Worm (Caenorhabditis elegans) whole organism, L3 larva: Measurements from ENCODE around the gene T23F6.5.

ENCODE experiments used
- R02D3.7 ChIP-seq: fragments of 150-350 bp; optimal IDR thresholded peaks from 2 replicates; lab custom pipeline; 2014; ENCODE audit warnings: missing biosample characterization, missing genetic modification characterization
- ceh-16 ChIP-seq: sonication (generic microtip); optimal IDR thresholded peaks from 2 replicates; lab custom pipeline; 2017; ENCODE audit warnings: missing biosample characterization, missing genetic modification characterization
- ceh-28 ChIP-seq: fragments of 150-350 bp; optimal IDR thresholded peaks from 2 replicates; lab custom pipeline; 2014; ENCODE audit warnings: missing biosample characterization, missing genetic modification reagents, missing genetic modification characterization
- ceh-82 ChIP-seq: fragments of 150-350 bp; optimal IDR thresholded peaks from 2 replicates; lab custom pipeline; 2014; ENCODE audit warnings: missing biosample characterization, missing genetic modification characterization
- ceh-9 ChIP-seq: sonication (generic microtip); optimal IDR thresholded peaks from 2 replicates; lab custom pipeline; 2018; ENCODE audit warnings: missing biosample characterization, missing genetic modification characterization
- elt-1 ChIP-seq: fragments of 150-350 bp; optimal IDR thresholded peaks from 2 replicates; lab custom pipeline; 2014; ENCODE audit warnings: missing biosample characterization, missing genetic modification characterization
- elt-2 ChIP-seq: sonication (generic microtip); optimal IDR thresholded peaks from 2 replicates; lab custom pipeline; 2016; ENCODE audit warnings: missing genetic modification reagents, mild to moderate bottlenecking, missing genetic modification characterization, missing compliant biosample characterization
- elt-3 ChIP-seq, 3 experiments: fragments of 150-350 bp in 1 of 3; sonication (generic microtip) in 2 of 3; optimal IDR thresholded peaks; 2 replicates in 2 of 3; 4 replicates in 1 of 3; lab custom pipeline; 2014 to 2017; ENCODE audit warnings: missing biosample characterization in 3 of 3, missing genetic modification characterization in 3 of 3
- fkh-10 ChIP-seq: sonication (generic microtip); optimal IDR thresholded peaks from 2 replicates; lab custom pipeline; 2017; ENCODE audit warnings: missing biosample characterization, missing genetic modification reagents, missing genetic modification characterization
- fkh-2 ChIP-seq: fragments of 150-350 bp; optimal IDR thresholded peaks from 2 replicates; lab custom pipeline; 2014; ENCODE audit warnings: missing biosample characterization, missing genetic modification reagents, missing genetic modification characterization
- hmg-11 ChIP-seq: sonication (generic microtip); optimal IDR thresholded peaks from 2 replicates; lab custom pipeline; 2016; ENCODE audit warnings: missing genetic modification characterization, missing compliant biosample characterization
- jun-1 ChIP-seq: fragments of 150-350 bp; optimal IDR thresholded peaks from 2 replicates; lab custom pipeline; 2014; ENCODE audit warnings: missing biosample characterization, missing genetic modification reagents, missing genetic modification characterization
- lin-15B ChIP-seq: fragments of 150-350 bp; optimal IDR thresholded peaks from 2 replicates; lab custom pipeline; 2014; ENCODE audit warnings: missing biosample characterization, missing genetic modification characterization
- lin-39 ChIP-seq: fragments of 150-350 bp; optimal IDR thresholded peaks from 2 replicates; lab custom pipeline; 2018; ENCODE audit warnings: missing biosample characterization, missing genetic modification reagents, missing genetic modification characterization
- mdl-1 ChIP-seq: fragments of 150-350 bp; optimal IDR thresholded peaks from 2 replicates; lab custom pipeline; 2014; ENCODE audit warnings: missing biosample characterization, missing genetic modification characterization
- nfya-1 ChIP-seq: sonication (generic microtip); optimal IDR thresholded peaks from 2 replicates; lab custom pipeline; 2017; ENCODE audit warnings: missing genetic modification characterization, mild to moderate bottlenecking, missing compliant biosample characterization, antibody characterized with exemption, moderate library complexity; ENCODE audit not compliant: insufficient read depth
- nhr-11 ChIP-seq: fragments of 150-350 bp; optimal IDR thresholded peaks from 2 replicates; lab custom pipeline; 2014; ENCODE audit warnings: missing biosample characterization, missing genetic modification characterization
- nhr-12 ChIP-seq: fragments of 150-350 bp; optimal IDR thresholded peaks from 2 replicates; lab custom pipeline; 2014; ENCODE audit warnings: missing biosample characterization, missing genetic modification characterization
- nhr-23 ChIP-seq: fragments of 150-350 bp; optimal IDR thresholded peaks from 2 replicates; lab custom pipeline; 2014; ENCODE audit warnings: missing biosample characterization, missing genetic modification reagents, missing genetic modification characterization
- nhr-43 ChIP-seq: sonication (generic microtip); optimal IDR thresholded peaks from 2 replicates; lab custom pipeline; 2016; ENCODE audit warnings: mild to moderate bottlenecking, missing genetic modification characterization, missing compliant biosample characterization; ENCODE audit not compliant: poor library complexity, severe bottlenecking
- nhr-67 ChIP-seq: fragments of 150-350 bp; optimal IDR thresholded peaks from 2 replicates; lab custom pipeline; 2014; ENCODE audit warnings: missing biosample characterization, missing genetic modification characterization
- nhr-76 ChIP-seq: fragments of 150-350 bp; sonication (generic microtip); optimal IDR thresholded peaks from 5 replicates; lab custom pipeline; 2014; ENCODE audit warnings: missing biosample characterization, missing genetic modification characterization
- nhr-77 ChIP-seq: fragments of 150-350 bp; optimal IDR thresholded peaks from 2 replicates; lab custom pipeline; 2014; ENCODE audit warnings: missing biosample characterization, missing genetic modification characterization
- pha-4 ChIP-seq: fragments of 150-350 bp; optimal IDR thresholded peaks from 2 replicates; lab custom pipeline; 2014; ENCODE audit warnings: missing biosample characterization, missing genetic modification reagents, missing genetic modification characterization
- pqm-1 ChIP-seq: fragments of 150-350 bp; optimal IDR thresholded peaks from 2 replicates; lab custom pipeline; 2017; ENCODE audit warnings: missing biosample characterization, missing genetic modification characterization, inconsistent platforms
- sea-2 ChIP-seq: fragments of 150-350 bp; sonication (generic microtip); optimal IDR thresholded peaks from 4 replicates; lab custom pipeline; 2014; ENCODE audit warnings: missing biosample characterization, missing genetic modification reagents, missing genetic modification characterization
- snpc-4 ChIP-seq: fragments of 150-350 bp; optimal IDR thresholded peaks from 2 replicates; lab custom pipeline; 2014; ENCODE audit warnings: missing biosample characterization, missing genetic modification characterization
- tbx-2 ChIP-seq: sonication (generic microtip); optimal IDR thresholded peaks from 2 replicates; lab custom pipeline; 2016; ENCODE audit warnings: mild to moderate bottlenecking, missing genetic modification characterization, missing compliant biosample characterization
- unc-62 ChIP-seq: fragments of 150-350 bp; sonication (generic microtip); optimal IDR thresholded peaks from 4 replicates; lab custom pipeline; 2014; ENCODE audit warnings: missing biosample characterization, missing genetic modification reagents, missing genetic modification characterization
- zag-1 ChIP-seq: fragments of 150-350 bp; optimal IDR thresholded peaks from 2 replicates; lab custom pipeline; 2014; ENCODE audit warnings: missing biosample characterization, missing genetic modification characterization

The T23F6.5 gene

DNA sequence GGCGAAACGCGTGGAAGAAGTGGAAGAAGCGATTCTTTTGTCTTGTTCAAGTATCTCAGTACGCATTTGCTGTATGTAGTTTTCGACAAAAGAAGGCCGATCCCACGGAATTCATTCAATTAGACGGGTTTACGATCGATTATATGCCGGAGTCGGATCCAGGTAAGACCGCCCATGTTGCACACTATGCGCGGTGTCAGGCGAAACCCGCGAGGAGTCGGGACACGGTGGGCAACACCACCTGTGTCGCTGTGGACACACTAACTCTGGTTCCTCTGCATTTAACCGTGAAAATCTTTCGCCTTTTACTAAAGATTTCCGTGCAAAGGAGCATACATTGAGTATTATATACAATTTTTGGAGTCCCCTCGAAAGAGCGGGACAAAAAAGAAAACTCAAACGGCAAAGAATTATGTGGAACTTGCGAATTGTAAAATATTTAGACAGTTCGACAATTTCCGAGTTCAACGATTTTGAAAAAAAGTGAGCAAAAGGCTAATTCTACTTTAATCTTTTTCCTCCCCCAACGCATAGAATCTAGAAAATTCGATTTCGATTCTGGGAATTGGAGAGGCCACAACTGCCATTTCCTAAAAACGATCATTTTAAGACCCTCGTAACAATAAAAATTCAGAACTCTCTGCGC lies 40.6 kb upstream of the T23F6.5 start:
- no peak for TF ChIP-seq elt-1 (tag; lab: Kevin White, UChicago)
- no peak for TF ChIP-seq nhr-77 (tag; lab: Kevin White, UChicago)
- TF ChIP-seq nhr-23, result no peak
- TF ChIP-seq ceh-9 (tag; lab: Kevin White, UChicago), result no peak
- TF ChIP-seq, all 47 proteins: peak for 0

DNA sequence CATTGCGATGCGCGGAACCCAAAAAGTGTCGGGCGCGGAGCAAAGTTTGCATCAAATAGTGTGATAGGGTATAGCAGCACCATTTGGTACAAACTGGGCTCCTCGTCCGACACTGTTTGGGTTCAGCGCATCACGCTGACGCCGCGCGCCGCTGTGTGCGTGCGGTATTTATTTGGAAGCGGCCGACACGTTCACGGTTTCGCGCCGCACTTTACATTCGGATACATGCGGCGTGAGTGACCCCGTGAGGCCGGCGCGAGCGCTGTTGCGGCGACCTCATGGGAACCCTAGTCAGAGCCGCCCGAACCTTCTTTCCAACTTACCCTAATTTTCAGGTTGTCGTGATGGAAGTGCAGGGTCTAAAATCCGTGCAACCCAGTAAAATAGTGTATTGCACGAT lies 39.6 kb upstream of the T23F6.5 start:
- no peak for TF ChIP-seq lin-39 (tag; lab: Kevin White, UChicago)
- TF ChIP-seq hmg-11 (tag; lab: Kevin White, UChicago), result no peak
- TF ChIP-seq nhr-76, result no peak
- no peak for TF ChIP-seq elt-3 (tag; optimal IDR thresholded peaks at IDR 0.05; lab: Kevin White, UChicago)
- TF ChIP-seq elt-2 (tag; lab: Kevin White, UChicago), result no peak
- TF ChIP-seq nhr-43 (tag; lab: Kevin White, UChicago), result no peak
- no peak for TF ChIP-seq nhr-12 (tag; lab: Kevin White, UChicago)
- no peak for TF ChIP-seq fkh-10 (GFP tag; lab: Kevin White, UChicago)
- TF ChIP-seq, all 47 proteins: peak for 0

DNA sequence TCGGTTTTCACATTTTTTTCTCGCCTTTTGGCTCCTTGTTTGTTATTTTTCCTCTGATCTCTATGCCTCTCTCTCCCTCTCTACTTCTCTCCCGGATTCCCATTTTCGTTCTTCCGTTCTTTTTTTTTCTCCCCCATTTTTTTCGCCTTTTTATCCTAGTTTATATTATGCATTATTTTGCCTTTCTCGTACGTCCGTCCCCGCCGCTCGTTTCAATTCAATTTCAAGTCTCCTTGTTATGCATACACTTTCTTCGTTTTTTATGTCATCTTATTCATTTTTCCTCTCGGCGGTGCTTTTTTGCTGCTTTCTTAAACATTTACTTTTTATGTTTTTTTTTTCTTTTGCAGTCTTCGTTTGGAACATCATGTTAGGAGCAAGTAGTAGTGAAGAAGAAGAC lies 32.2 kb upstream of the T23F6.5 start, which contains the start of gene unc-31:
Gene unc-31, plus strand, starts transcription at position 349 of the 400 bp plus-strand sequence.
- TF ChIP-seq fkh-10 (GFP tag; lab: Kevin White, UChicago) (peak; percentile 63), ceh-16 (tag; lab: Kevin White, UChicago) (no peak), elt-2 (tag; lab: Kevin White, UChicago) (no peak), pha-4 (no peak), nhr-67 (tag; lab: Kevin White, UChicago) (no peak)

DNA sequence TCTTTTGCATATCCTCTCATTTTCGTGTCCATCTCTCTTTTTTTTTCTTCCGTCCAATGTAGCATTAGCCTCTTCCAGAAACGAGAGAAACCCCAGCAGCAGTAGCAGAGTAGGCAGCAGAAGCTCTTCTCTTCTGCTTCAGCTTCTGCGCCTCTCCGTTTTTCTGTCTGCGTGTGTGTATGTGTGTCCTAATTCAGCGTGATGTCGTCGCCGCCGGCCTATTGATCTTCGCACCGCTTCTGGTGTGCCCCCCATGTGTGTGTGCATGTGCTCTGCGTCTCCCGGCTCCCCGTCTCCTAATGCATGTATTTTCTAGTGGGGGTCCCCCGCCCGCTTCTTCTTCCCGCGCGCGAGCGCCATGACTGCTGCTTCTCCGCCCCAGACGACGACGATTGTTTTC lies 30.1 kb upstream of the T23F6.5 start:
- TF ChIP-seq ceh-82 (tag; lab: Kevin White, UChicago), result no peak
- no peak for TF ChIP-seq nhr-43 (tag; lab: Kevin White, UChicago)
- TF ChIP-seq fkh-10 (GFP tag; lab: Kevin White, UChicago), result peak; percentile 65
- TF ChIP-seq ceh-9 (tag; lab: Kevin White, UChicago), result no peak
- TF ChIP-seq mdl-1 (tag; lab: Kevin White, UChicago), result peak; percentile 37
- TF ChIP-seq ceh-28 (tag; lab: Kevin White, UChicago), result no peak
- peak; percentile 26 for TF ChIP-seq lin-15B (tag; lab: Kevin White, UChicago)
- TF ChIP-seq nfya-1 (tag; lab: Kevin White, UChicago), result peak; percentile 73
- TF ChIP-seq nhr-23, result no peak
- no peak for TF ChIP-seq R02D3.7
- peak; percentile 38 for TF ChIP-seq tbx-2
- no peak for TF ChIP-seq unc-62
- no peak for TF ChIP-seq jun-1
- TF ChIP-seq sea-2 (GFP tag; lab: Kevin White, UChicago), result no peak
- no peak for TF ChIP-seq elt-1 (tag; lab: Kevin White, UChicago)
- TF ChIP-seq snpc-4 (tag; lab: Kevin White, UChicago), result peak; percentile 20
- TF ChIP-seq nhr-12 (tag; lab: Kevin White, UChicago), result no peak
- peak; percentile 67 for TF ChIP-seq hmg-11 (tag; lab: Kevin White, UChicago)
- peak; percentile 43 for TF ChIP-seq nhr-11
- peak; percentile 89 for TF ChIP-seq lin-39 (tag; lab: Kevin White, UChicago)

DNA sequence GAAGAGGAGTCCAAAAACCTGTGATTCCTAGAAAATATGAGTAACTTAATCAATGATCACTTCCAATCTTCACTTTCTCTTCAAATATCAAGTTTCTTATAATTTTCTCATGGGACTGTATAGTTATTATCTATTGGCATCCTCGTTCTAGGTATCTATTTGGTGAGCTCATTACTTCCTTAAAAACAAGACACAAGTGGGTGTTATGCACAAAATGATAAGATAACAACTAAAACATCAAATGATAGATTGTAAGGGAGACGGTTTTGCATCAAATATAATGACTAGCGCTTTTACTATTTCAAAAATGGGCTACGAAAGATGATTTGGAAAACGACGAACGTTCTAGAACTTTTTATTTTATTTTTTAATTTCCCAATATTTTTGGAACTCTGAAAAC lies 23.7 kb upstream of the T23F6.5 start, which contains the start of gene ZK897.10:
Gene ZK897.10, plus strand, starts transcription at position 285 of the 400 bp plus-strand sequence.
- TF ChIP-seq pqm-1 (peak; percentile 53), fkh-2 (tag; lab: Kevin White, UChicago) (no peak)

ce11 chrIV:12762782-12763181 lies 21.4 kb upstream of the T23F6.5 start:
- no peak for TF ChIP-seq zag-1 (tag; lab: Kevin White, UChicago)
- TF ChIP-seq fkh-10 (GFP tag; lab: Kevin White, UChicago), result peak; percentile 62
- no peak for TF ChIP-seq snpc-4 (tag; lab: Kevin White, UChicago)
